Fruit fly (Drosophila melanogaster): ENCODE results near the gene CG10853.

CG10853 gene

dm6 chr3L:3947301-3947941, at the start of gene CG10853:
Gene CG10853 (plus strand): TSS chr3L:3947891.
- TF ChIP-seq chinmo (GFP tag; IDR thresholded peaks at IDR 0.05; ENCODE audit: partially characterized antibody) = no peak
- TF ChIP-seq CG2712 (tag; optimal IDR thresholded peaks at IDR 0.05) = peak; percentile 23
- peak; percentile 24 for TF ChIP-seq sens (GFP tag)
- TF ChIP-seq Myb (GFP tag; optimal IDR thresholded peaks at IDR 0.05) = peak; percentile 13
- peak; percentile 97 for TF ChIP-seq stwl (tag; optimal IDR thresholded peaks at IDR 0.05)
- TF ChIP-seq Lim3 (GFP tag; IDR thresholded peaks at IDR 0.05) = no peak
- peak; percentile 55 for TF ChIP-seq row (GFP tag; IDR thresholded peaks at IDR 0.05)
- no peak for TF ChIP-seq jing (GFP tag; optimal IDR thresholded peaks at IDR 0.05)
- peak; percentile 90 for TF ChIP-seq Dp (GFP tag; optimal IDR thresholded peaks at IDR 0.05)
- peak; percentile 68 for TF ChIP-seq Kr (GFP tag; optimal IDR thresholded peaks at IDR 0.05)
- no peak for TF ChIP-seq CG4730 (GFP tag; IDR thresholded peaks at IDR 0.05)
- TF ChIP-seq CG12391 (tag; optimal IDR thresholded peaks at IDR 0.05) = peak; percentile 18
- TF ChIP-seq pzg (GFP tag; optimal IDR thresholded peaks at IDR 0.05) = peak; percentile 35
- TF ChIP-seq CG2116 (GFP tag; optimal IDR thresholded peaks at IDR 0.05) = peak; percentile 13
- peak; percentile 34 for TF ChIP-seq trem (tag; optimal IDR thresholded peaks at IDR 0.05)
- TF ChIP-seq scrt (GFP tag; optimal IDR thresholded peaks at IDR 0.05) = peak; percentile 28
- peak; percentile 52 for TF ChIP-seq Med (GFP tag)
- 0 out of 4 replicates have a peak, but pooled peaks have one; percentile 11 for TF ChIP-seq Dll (GFP tag; IDR thresholded peaks at IDR 0.05; ENCODE audit: partially characterized antibody)
- TF ChIP-seq CG10366 (GFP tag; IDR thresholded peaks at IDR 0.05) = no peak
- TF ChIP-seq CG14965 (GFP tag; optimal IDR thresholded peaks at IDR 0.05; ENCODE audit: borderline replicate concordance) = no peak
- peak; percentile 94 for TF ChIP-seq E2f2 (GFP tag; IDR thresholded peaks at IDR 0.05)
- peak; percentile 5 for TF ChIP-seq CG15514 (GFP tag; optimal IDR thresholded peaks at IDR 0.05)

- peak; percentile 45 for TF ChIP-seq dmrt11E (tag; optimal IDR thresholded peaks at IDR 0.05)
- TF ChIP-seq CG8765 (GFP tag; IDR thresholded peaks at IDR 0.05) = no peak
- no peak for TF ChIP-seq Oli (tag; optimal IDR thresholded peaks at IDR 0.05)
- TF ChIP-seq prd (optimal IDR thresholded peaks at IDR 0.05) = no peak
- no peak for TF ChIP-seq prd (GFP tag; IDR thresholded peaks at IDR 0.05)
- peak; percentile 41 for TF ChIP-seq Dp (GFP tag; optimal IDR thresholded peaks at IDR 0.05)
- peak; percentile 24 for TF ChIP-seq Spps (tag; optimal IDR thresholded peaks at IDR 0.05)
- no peak for TF ChIP-seq pfk (GFP tag; optimal IDR thresholded peaks at IDR 0.05)
- peak; percentile 36 for TF ChIP-seq nom (GFP tag; optimal IDR thresholded peaks at IDR 0.05)
- TF ChIP-seq grau (tag; optimal IDR thresholded peaks at IDR 0.05) = peak; percentile 47
- peak; percentile 66 for TF ChIP-seq her (GFP tag; optimal IDR thresholded peaks at IDR 0.05)
- peak; percentile 70 for TF ChIP-seq stwl (tag; optimal IDR thresholded peaks at IDR 0.05)
- TF ChIP-seq seq (GFP tag; IDR thresholded peaks at IDR 0.05) = no peak
- peak; percentile 57 for TF ChIP-seq sd (tag; optimal IDR thresholded peaks at IDR 0.05)
- peak; percentile 67 for TF ChIP-seq CG12942 (GFP tag; optimal IDR thresholded peaks at IDR 0.05)
- TF ChIP-seq Usf (GFP tag; optimal IDR thresholded peaks at IDR 0.05) = no peak
- peak; percentile 9 for TF ChIP-seq TFAM (GFP tag; optimal IDR thresholded peaks at IDR 0.05)
- peak; percentile 95 for TF ChIP-seq Med (GFP tag)
- peak; percentile 32 for TF ChIP-seq sima (GFP tag; optimal IDR thresholded peaks at IDR 0.05)
- no peak for TF ChIP-seq ab (GFP tag; optimal IDR thresholded peaks at IDR 0.05)
- TF ChIP-seq D (optimal IDR thresholded peaks at IDR 0.05) = no peak
- TF ChIP-seq D (GFP tag; optimal IDR thresholded peaks at IDR 0.05) = peak; percentile 21
- TF ChIP-seq dati (GFP tag; IDR thresholded peaks at IDR 0.05) = no peak
- TF ChIP-seq Eip74EF (GFP tag; optimal IDR thresholded peaks at IDR 0.05) = no peak
- no peak for TF ChIP-seq CG18011 (GFP tag; optimal IDR thresholded peaks at IDR 0.05)
- no peak for TF ChIP-seq Awh (GFP tag; IDR thresholded peaks at IDR 0.05)
- peak; percentile 56 for TF ChIP-seq sqz (GFP tag; optimal IDR thresholded peaks at IDR 0.05)
- no peak for TF ChIP-seq cas (GFP tag; IDR thresholded peaks at IDR 0.05)
- TF ChIP-seq odd (GFP tag; optimal IDR thresholded peaks at IDR 0.05) = no peak
- peak; percentile 76 for TF ChIP-seq CG15601 (tag; optimal IDR thresholded peaks at IDR 0.05)
- no peak for TF ChIP-seq CG11456 (GFP tag; IDR thresholded peaks at IDR 0.05)
Measured at dm6 chr3L:3898978-3899377, 48.7 kb upstream of the CG10853 start, which contains the start of gene Ccz1. Gene Ccz1 (minus strand): TSS chr3L:3899156.
